Fruit fly (Drosophila melanogaster): ENCODE data around the gene CG13066.

dm6 chr3L:16268106-16268733 is 4.5 kb upstream of the CG13066 start, which contains the start of gene CG4950:
- TF ChIP-seq CG4496 (GFP tag; IDR thresholded peaks at IDR 0.05) (no peak; the same call in 2 of the 3 replicates), CG15710 (tag; optimal IDR thresholded peaks at IDR 0.05) (peak; percentile 73), CG14655 (GFP tag; optimal IDR thresholded peaks at IDR 0.05) (peak; percentile 65), CG12605 (GFP tag; IDR thresholded peaks at IDR 0.05) (no peak), gl (tag; optimal IDR thresholded peaks at IDR 0.05) (peak; percentile 12), Snoo (tag; optimal IDR thresholded peaks at IDR 0.05) (no peak), CG17806 (tag; optimal IDR thresholded peaks at IDR 0.05) (peak; percentile 57), CG10348 (GFP tag; IDR thresholded peaks at IDR 0.05) (no peak), EcR (GFP tag; optimal IDR thresholded peaks at IDR 0.05) (no peak), CG32121 (GFP tag; IDR thresholded peaks at IDR 0.05) (no peak)

Measured in whole organism, pupa.